Worm (Caenorhabditis elegans): ENCODE data around the gene phat-4.
A peak's percentile ranks its signal among the peaks of the same experiment; 100 is the strongest.

Gene phat-4

ce11 chrV:4094740-4095139 is 35.0 kb upstream of the phat-4 start, which contains the start of gene nhr-181:
TSS of gene nhr-181 (plus strand) at chrV:4095040.
- TF ChIP-seq hpl-2 (GFP tag; optimal IDR thresholded peaks at IDR 0.05) (no peak), irx-1 (tag; optimal IDR thresholded peaks at IDR 0.05) (no peak), hlh-17 (GFP tag; optimal IDR thresholded peaks at IDR 0.05; ENCODE audit: borderline replicate concordance) (no peak), grh-1 (GFP tag; IDR thresholded peaks at IDR 0.05) (no peak), nhr-20 (tag; optimal IDR thresholded peaks at IDR 0.05) (no peak), elt-3 (tag; optimal IDR thresholded peaks at IDR 0.05) (no peak), F16B12.6 (tag; optimal IDR thresholded peaks at IDR 0.05) (no peak), dpl-1 (GFP tag; optimal IDR thresholded peaks at IDR 0.05) (no peak), ceh-90 (tag; optimal IDR thresholded peaks at IDR 0.05) (no peak), C34B4.2 (tag; optimal IDR thresholded peaks at IDR 0.05) (no peak), nhr-90 (tag; optimal IDR thresholded peaks at IDR 0.05; ENCODE audit: poor library complexity) (no peak), pqm-1 (tag; optimal IDR thresholded peaks at IDR 0.05) (no peak), nhr-19 (GFP tag; conservative IDR thresholded peaks at IDR 0.05) (no peak), lin-13 (GFP tag; optimal IDR thresholded peaks at IDR 0.05) (no peak)

DNA sequence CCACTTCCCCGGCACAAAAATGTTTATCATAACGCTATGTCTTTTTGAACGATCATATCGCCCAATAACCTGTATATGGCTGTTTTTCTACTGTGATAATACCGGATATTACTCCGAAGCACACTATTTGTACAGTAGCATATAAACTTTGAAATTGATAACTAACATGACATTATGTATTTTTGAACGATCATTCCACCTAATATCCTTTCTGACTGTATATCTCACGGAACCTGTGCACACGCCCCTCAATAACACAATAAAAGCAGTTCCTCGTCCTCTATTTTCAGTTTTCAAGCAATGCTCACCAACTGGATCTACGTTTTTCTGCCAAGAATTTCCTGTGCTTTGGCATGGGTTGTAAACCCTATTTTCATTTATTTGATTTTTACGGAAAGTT is 28.1 kb upstream of the phat-4 start, which contains the start of gene srj-40:
Gene srj-40, plus strand, starts transcription at position 301 of the 400 bp plus-strand sequence.
- TF ChIP-seq nhr-71 (tag; optimal IDR thresholded peaks at IDR 0.05) (no peak), vab-15 (tag; optimal IDR thresholded peaks at IDR 0.05) (no peak), efl-1 (optimal IDR thresholded peaks at IDR 0.05) (no peak), efl-1 (GFP tag; optimal IDR thresholded peaks at IDR 0.05 in 1 of 2) (no peak), nhr-47 (tag; optimal IDR thresholded peaks at IDR 0.05) (no peak), unc-130 (tag; optimal IDR thresholded peaks at IDR 0.05) (no peak), snu-23 (GFP tag; optimal IDR thresholded peaks at IDR 0.05) (no peak), unc-30 (tag; optimal IDR thresholded peaks at IDR 0.05) (no peak), egl-27 (tag; optimal IDR thresholded peaks at IDR 0.05) (no peak), hlh-4 (tag; optimal IDR thresholded peaks at IDR 0.05) (no peak), nhr-28 (tag; optimal IDR thresholded peaks at IDR 0.05) (no peak), nhr-237 (tag; optimal IDR thresholded peaks at IDR 0.05) (no peak), zip-4 (GFP tag; optimal IDR thresholded peaks at IDR 0.05) (no peak), elt-3 (tag; optimal IDR thresholded peaks at IDR 0.05) (no peak), pqm-1 (tag; optimal IDR thresholded peaks at IDR 0.05) (no peak)

DNA sequence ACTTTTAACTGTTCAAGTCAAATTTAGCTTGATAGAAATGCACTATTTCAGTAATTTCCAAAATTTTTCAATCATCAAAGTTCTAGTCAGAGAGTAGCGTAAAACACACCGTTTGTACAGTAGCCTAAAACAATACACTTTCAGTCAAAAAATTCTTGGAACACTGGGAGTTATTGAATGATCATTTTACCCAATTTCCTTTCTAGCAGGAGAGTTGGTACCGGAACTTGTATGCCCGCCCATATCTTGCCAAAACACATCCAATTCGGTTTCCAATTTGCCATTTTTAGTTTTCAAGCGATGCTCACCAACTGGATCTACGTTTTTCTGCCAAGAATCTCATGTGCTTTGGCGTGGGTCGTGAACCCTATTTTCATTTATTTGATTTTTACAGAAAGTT is 25.4 kb upstream of the phat-4 start, which contains the start of gene srj-39:
Gene srj-39, plus strand, starts transcription at position 301 of the 400 bp plus-strand sequence.
- TF ChIP-seq ztf-4 (tag; optimal IDR thresholded peaks at IDR 0.05) (no peak), nhr-90 (tag; optimal IDR thresholded peaks at IDR 0.05; ENCODE audit: poor library complexity) (no peak), nhr-47 (tag; optimal IDR thresholded peaks at IDR 0.05) (no peak), swsn-7 (tag; optimal IDR thresholded peaks at IDR 0.05) (no peak), unc-98 (GFP tag; IDR thresholded peaks at IDR 0.05) (no peak), unc-86 (tag; optimal IDR thresholded peaks at IDR 0.05) (no peak), unc-62 (GFP tag; optimal IDR thresholded peaks at IDR 0.05) (no peak), fkh-10 (GFP tag; optimal IDR thresholded peaks at IDR 0.05) (no peak), elt-2 (tag; optimal IDR thresholded peaks at IDR 0.05) (no peak), sox-4 (tag; optimal IDR thresholded peaks at IDR 0.05) (no peak), unc-130 (tag; optimal IDR thresholded peaks at IDR 0.05) (no peak), lin-39 (tag; optimal IDR thresholded peaks at IDR 0.05) (no peak), vab-15 (tag; optimal IDR thresholded peaks at IDR 0.05) (no peak)

DNA sequence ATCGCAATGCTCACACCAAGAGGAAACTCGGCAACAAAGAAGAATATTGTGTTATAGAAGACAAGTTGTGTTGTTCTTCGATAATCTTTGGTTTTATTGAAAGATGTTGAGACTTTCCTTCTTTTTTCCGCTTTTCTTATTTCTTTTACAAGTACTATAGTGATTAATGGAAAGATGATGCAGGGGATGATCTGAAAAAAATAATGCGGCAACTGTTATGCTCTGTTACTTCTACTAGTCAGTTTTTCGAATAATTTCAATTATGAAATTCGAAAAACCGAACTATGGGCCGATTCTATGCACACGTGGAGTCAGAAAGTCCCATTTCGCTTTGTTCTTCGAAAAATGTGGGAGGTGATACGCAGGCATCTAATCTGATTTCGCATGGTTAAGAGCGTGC is 23.0 kb upstream of the phat-4 start:
- no peak for TF ChIP-seq pqm-1 (tag; optimal IDR thresholded peaks at IDR 0.05)
- TF ChIP-seq efl-1 (optimal IDR thresholded peaks at IDR 0.05), result no peak
- TF ChIP-seq efl-1 (GFP tag; optimal IDR thresholded peaks at IDR 0.05 in 1 of 2), result peak in 1 of 2 experiments; percentile 90
